Fruit fly (Drosophila melanogaster) whole organism, embryonic: ENCODE measurements around the gene CG12289.

Source experiments
- Atf6 ChIP-seq: fragments of 200-800 bp; sonication (Bioruptor generic); IDR thresholded peaks from 2 replicates; pipeline ENCODE4 v1.3.6; 2022; ENCODE audit warnings: missing biosample characterization, missing genetic modification characterization
- Bdp1 ChIP-seq: fragments of 200-800 bp; sonication (Bioruptor generic); optimal IDR thresholded peaks from 3 replicates; lab custom pipeline; 2016; ENCODE audit warnings: missing biosample characterization, missing genetic modification characterization
- CG1024 ChIP-seq: fragments of 200-800 bp; sonication (Bioruptor generic); IDR thresholded peaks from 2 replicates; pipeline ENCODE4 v1.3.6; 2022; ENCODE audit warnings: missing biosample characterization, missing genetic modification characterization
- CG10462 ChIP-seq: fragments of 200-800 bp; sonication (Bioruptor generic); optimal IDR thresholded peaks from 2 replicates; lab custom pipeline; 2016; ENCODE audit warnings: missing biosample characterization, missing genetic modification characterization
- CG10979 ChIP-seq: fragments of 200-800 bp; sonication (Bioruptor generic); optimal IDR thresholded peaks from 2 replicates; lab custom pipeline; 2018; ENCODE audit warnings: missing biosample characterization, mild to moderate bottlenecking, missing genetic modification characterization, moderate library complexity
- CG11093 ChIP-seq: fragments of 200-800 bp; sonication (Bioruptor generic); IDR thresholded peaks from 3 replicates; pipeline ENCODE4 v1.3.6; 2022; ENCODE audit warnings: missing biosample characterization, missing genetic modification characterization
- CG11247 ChIP-seq: fragments of 200-800 bp; sonication (Bioruptor generic); IDR thresholded peaks from 2 replicates; pipeline ENCODE4 v1.3.6; 2022; ENCODE audit warnings: missing biosample characterization, missing genetic modification characterization
- CG15269 ChIP-seq: fragments of 200-800 bp; sonication (Bioruptor generic); optimal IDR thresholded peaks from 2 replicates; lab custom pipeline; 2018; ENCODE audit warnings: missing biosample characterization, mild to moderate bottlenecking, missing genetic modification characterization, moderate library complexity
- CG17328 ChIP-seq: fragments of 200-800 bp; sonication (Bioruptor generic); IDR thresholded peaks from 2 replicates; pipeline ENCODE4 v1.3.6; 2022; ENCODE audit warnings: missing biosample characterization, missing genetic modification characterization
- CG17912 ChIP-seq: fragments of 200-800 bp; sonication (Bioruptor generic); optimal IDR thresholded peaks from 2 replicates; lab custom pipeline; 2018; ENCODE audit warnings: missing biosample characterization, mild to moderate bottlenecking, missing genetic modification characterization
- CG31365 ChIP-seq: fragments of 200-800 bp; sonication (Bioruptor generic); optimal IDR thresholded peaks from 2 replicates; lab custom pipeline; 2018; ENCODE audit warnings: missing biosample characterization, mild to moderate bottlenecking, missing genetic modification characterization
- CG33557 ChIP-seq: fragments of 200-800 bp; sonication (Bioruptor generic); optimal IDR thresholded peaks from 2 replicates; lab custom pipeline; 2019; ENCODE audit warnings: missing biosample characterization, mild to moderate bottlenecking, missing genetic modification characterization, moderate library complexity
- CG3407 ChIP-seq: fragments of 200-800 bp; sonication (Bioruptor generic); optimal IDR thresholded peaks from 2 replicates; lab custom pipeline; 2018; ENCODE audit warnings: missing biosample characterization, mild to moderate bottlenecking, missing genetic modification characterization
- CG3847 ChIP-seq: fragments of 200-800 bp; sonication (Bioruptor generic); IDR thresholded peaks from 2 replicates; pipeline ENCODE4 v1.3.6; 2022; ENCODE audit warnings: missing biosample characterization, missing genetic modification characterization
- CG3995 ChIP-seq: fragments of 200-800 bp; sonication (Bioruptor generic); optimal IDR thresholded peaks from 3 replicates; lab custom pipeline; 2016; ENCODE audit warnings: missing biosample characterization, missing genetic modification characterization
- CG6689 ChIP-seq: fragments of 200-800 bp; sonication (Bioruptor generic); IDR thresholded peaks from 2 replicates; pipeline ENCODE4 v1.3.6; 2022; ENCODE audit warnings: missing biosample characterization, missing genetic modification characterization
- CG6813 ChIP-seq: fragments of 200-800 bp; sonication (Bioruptor generic); optimal IDR thresholded peaks from 2 replicates; lab custom pipeline; 2017; ENCODE audit warnings: missing biosample characterization, missing genetic modification characterization, mild to moderate bottlenecking, moderate library complexity, missing genetic modification reagents
- CG7987 ChIP-seq: fragments of 200-800 bp; sonication (Bioruptor generic); optimal IDR thresholded peaks from 2 replicates; lab custom pipeline; 2018; ENCODE audit warnings: missing biosample characterization, mild to moderate bottlenecking, missing genetic modification characterization, moderate library complexity
- Camta ChIP-seq: fragments of 200-800 bp; sonication (Bioruptor generic); optimal IDR thresholded peaks from 2 replicates; lab custom pipeline; 2016; ENCODE audit warnings: missing biosample characterization, missing genetic modification characterization
- Doc3 ChIP-seq: fragments of 200-800 bp; sonication (Bioruptor generic); IDR thresholded peaks from 3 replicates; pipeline ENCODE4 v1.3.6; 2022; ENCODE audit warnings: missing biosample characterization, missing genetic modification characterization; ENCODE audit not compliant: partially characterized antibody
- Dp ChIP-seq: fragments of 200-800 bp; sonication (Bioruptor generic); optimal IDR thresholded peaks from 2 replicates; lab custom pipeline; 2018; ENCODE audit warnings: missing biosample characterization, mild to moderate bottlenecking, missing genetic modification characterization, moderate library complexity
- Ets65A ChIP-seq: fragments of 200-800 bp; sonication (Bioruptor generic); peaks from one replicate; lab custom pipeline; 2016; ENCODE audit warnings: missing biosample characterization, missing genetic modification characterization
- HmgD ChIP-seq: fragments of 200-800 bp; sonication (Bioruptor generic); optimal IDR thresholded peaks from 3 replicates; lab custom pipeline; 2016; ENCODE audit warnings: missing biosample characterization, missing genetic modification characterization
- Hr51 ChIP-seq, 2 experiments: fragments of 200-800 bp; sonication (Bioruptor generic); optimal IDR thresholded peaks; 2 replicates in 1 of 2; 3 replicates in 1 of 2; lab custom pipeline; 2016 to 2018; ENCODE audit warnings: missing biosample characterization in 2 of 2, missing genetic modification characterization in 2 of 2, mild to moderate bottlenecking in 1 of 2, moderate library complexity in 1 of 2
- Kr ChIP-seq: fragments of 200-800 bp; sonication (Bioruptor generic); optimal IDR thresholded peaks from 2 replicates; lab custom pipeline; 2017; ENCODE audit warnings: missing biosample characterization, mild to moderate bottlenecking, missing genetic modification characterization
- Lpt ChIP-seq: fragments of >200 bp; optimal IDR thresholded peaks from 2 replicates; lab custom pipeline; 2018; ENCODE audit warnings: missing biosample characterization, missing genetic modification characterization
- MTF-1 ChIP-seq: fragments of 200-800 bp; sonication (Bioruptor generic); optimal IDR thresholded peaks from 2 replicates; lab custom pipeline; 2018; ENCODE audit warnings: missing biosample characterization, mild to moderate bottlenecking, missing genetic modification characterization, borderline replicate concordance
- Med ChIP-seq: fragments of 200-800 bp; sonication (Bioruptor generic); peaks from one replicate; lab custom pipeline; 2016; ENCODE audit warnings: missing biosample characterization, missing genetic modification characterization, mild to moderate bottlenecking, inconsistent platforms, moderate library complexity
- NK7.1 ChIP-seq: fragments of 200-800 bp; sonication (Bioruptor generic); optimal IDR thresholded peaks from 3 replicates; lab custom pipeline; 2016; ENCODE audit warnings: missing biosample characterization, missing genetic modification characterization
- Neu2 ChIP-seq: fragments of 200-800 bp; sonication (Bioruptor generic); optimal IDR thresholded peaks from 3 replicates; lab custom pipeline; 2016; ENCODE audit warnings: missing biosample characterization, missing genetic modification characterization, borderline replicate concordance
- NfI ChIP-seq: fragments of 200-800 bp; sonication (Bioruptor generic); optimal IDR thresholded peaks from 3 replicates; lab custom pipeline; 2018; ENCODE audit warnings: missing biosample characterization, mild to moderate bottlenecking, missing genetic modification characterization, moderate library complexity
- Opbp ChIP-seq: fragments of 200-800 bp; sonication (Bioruptor generic); IDR thresholded peaks from 3 replicates; pipeline ENCODE4 v1.3.6; 2022; ENCODE audit warnings: missing biosample characterization, missing genetic modification characterization; ENCODE audit not compliant: partially characterized antibody
- Rx ChIP-seq: fragments of 200-800 bp; sonication (Bioruptor generic); IDR thresholded peaks from 2 replicates; pipeline ENCODE4 v1.3.6; 2022; ENCODE audit warnings: missing biosample characterization, missing genetic modification characterization
- Sox100B ChIP-seq: fragments of 200-800 bp; sonication (Bioruptor generic); optimal IDR thresholded peaks from 3 replicates; lab custom pipeline; 2018; ENCODE audit warnings: missing biosample characterization, mild to moderate bottlenecking, missing genetic modification characterization
- Sox102F ChIP-seq: fragments of 200-800 bp; sonication (Bioruptor generic); optimal IDR thresholded peaks from 2 replicates; lab custom pipeline; 2018; ENCODE audit warnings: missing biosample characterization, mild to moderate bottlenecking, missing genetic modification characterization, moderate library complexity
- Trl ChIP-seq, 3 experiments: fragments of >200 bp in 2 of 3; fragments of 200-800 bp in 1 of 3; sonication (Bioruptor generic) in 1 of 3; optimal IDR thresholded peaks; 2 replicates in 1 of 3; 3 replicates in 2 of 3; lab custom pipeline; 2016 to 2017; ENCODE audit warnings: missing biosample characterization in 1 of 3, missing genetic modification characterization in 1 of 3
- YL-1 ChIP-seq: fragments of 200-800 bp; sonication (Bioruptor generic); optimal IDR thresholded peaks from 3 replicates; lab custom pipeline; 2017; ENCODE audit warnings: missing biosample characterization, mild to moderate bottlenecking, missing genetic modification characterization
- aop ChIP-seq: fragments of 200-800 bp; sonication (Bioruptor generic); IDR thresholded peaks from 2 replicates; pipeline ENCODE4 v1.3.6; 2022; ENCODE audit warnings: missing biosample characterization, missing genetic modification characterization
- cg ChIP-seq: fragments of 200-800 bp; sonication (Bioruptor generic); optimal IDR thresholded peaks from 3 replicates; lab custom pipeline; 2019; ENCODE audit warnings: missing biosample characterization, mild to moderate bottlenecking, missing genetic modification characterization, moderate library complexity
- fu2 ChIP-seq: fragments of 200-800 bp; sonication (Bioruptor generic); optimal IDR thresholded peaks from 2 replicates; lab custom pipeline; 2016; ENCODE audit warnings: missing biosample characterization, missing genetic modification characterization
- gfzf ChIP-seq: fragments of 200-800 bp; sonication (Bioruptor generic); optimal IDR thresholded peaks from 2 replicates; lab custom pipeline; 2016; ENCODE audit warnings: missing biosample characterization, mild to moderate bottlenecking, missing genetic modification characterization, moderate library complexity
- gsb-n ChIP-seq: fragments of 200-800 bp; sonication (Bioruptor generic); optimal IDR thresholded peaks from 3 replicates; lab custom pipeline; 2018; ENCODE audit warnings: missing biosample characterization, mild to moderate bottlenecking, missing genetic modification characterization
- jing ChIP-seq: fragments of 200-800 bp; sonication (Bioruptor generic); optimal IDR thresholded peaks from 2 replicates; lab custom pipeline; 2018; ENCODE audit warnings: missing biosample characterization, mild to moderate bottlenecking, missing genetic modification characterization
- lola ChIP-seq, 3 experiments: fragments of >200 bp in 2 of 3; fragments of 200-800 bp in 1 of 3; sonication (Bioruptor generic) in 1 of 3; optimal IDR thresholded peaks; 2 replicates each; lab custom pipeline; 2017 to 2019; ENCODE audit warnings: missing biosample characterization in 3 of 3, missing genetic modification characterization in 3 of 3, mild to moderate bottlenecking in 1 of 3, moderate library complexity in 1 of 3
- pho ChIP-seq: fragments of 200-800 bp; sonication (Bioruptor generic); optimal IDR thresholded peaks from 2 replicates; lab custom pipeline; 2016; ENCODE audit warnings: missing biosample characterization, missing genetic modification characterization
- pros ChIP-seq: fragments of 200-800 bp; sonication (Bioruptor generic); optimal IDR thresholded peaks from 3 replicates; lab custom pipeline; 2019; ENCODE audit warnings: missing biosample characterization, mild to moderate bottlenecking, missing genetic modification characterization, moderate library complexity
- run ChIP-seq: fragments of 200-800 bp; sonication (Bioruptor generic); optimal IDR thresholded peaks from 3 replicates; lab custom pipeline; 2018; ENCODE audit warnings: missing biosample characterization, mild to moderate bottlenecking, missing genetic modification characterization
- vvl ChIP-seq: fragments of 200-800 bp; sonication (Bioruptor generic); IDR thresholded peaks from 2 replicates; pipeline ENCODE4 v1.3.6; 2022; ENCODE audit warnings: missing biosample characterization, missing genetic modification characterization

Gene CG12289

DNA sequence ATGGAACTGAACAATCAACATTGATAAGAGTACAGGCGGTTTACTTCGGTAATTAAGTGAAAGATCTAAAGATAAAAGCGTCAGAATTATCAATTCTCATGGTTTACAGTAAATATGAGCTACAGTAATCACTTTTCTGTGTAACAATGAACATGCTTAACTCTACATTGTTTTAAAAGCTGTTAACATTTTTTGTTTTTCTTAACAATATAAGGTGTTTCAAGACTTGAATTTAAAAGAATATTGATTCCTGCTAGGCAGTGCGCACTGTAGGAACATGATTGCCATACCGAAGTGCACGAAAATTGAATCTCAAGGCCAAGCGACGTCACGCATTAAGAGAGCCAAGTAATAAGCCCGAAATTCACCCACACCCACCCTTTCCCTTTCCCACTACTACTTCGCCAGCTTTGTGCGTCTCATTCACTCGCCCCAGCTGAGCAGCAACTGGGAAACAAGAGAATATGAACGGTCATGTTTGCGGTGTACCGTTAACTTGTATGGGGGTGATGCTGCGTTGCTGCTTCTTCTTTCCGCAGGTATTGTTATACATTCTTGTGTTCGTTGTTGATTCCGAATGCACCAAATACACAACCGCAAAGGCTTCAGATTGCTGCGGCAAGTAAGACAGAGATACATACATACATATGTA, 33.1 kb upstream of the CG12289 start (continued):
- TF ChIP-seq CG3407 (GFP tag; lab: Kevin White, UChicago) (no peak), CG31365 (tag; lab: Kevin White, UChicago) (no peak), cg (GFP tag; lab: Kevin White, UChicago) (no peak), vvl (GFP tag; lab: Robert Waterston, UW) (peak; percentile 60), Rx (peak; percentile 44; the same call in 1 of the 2 replicates), Opbp (no peak), NK7.1 (GFP tag; lab: Kevin White, UChicago) (no peak), HmgD (GFP tag; lab: Kevin White, UChicago) (no peak), Doc3 (GFP tag; lab: Robert Waterston, UW) (no peak), CG17912 (GFP tag; lab: Kevin White, UChicago) (no peak), CG7987 (no peak), Hr51 (GFP tag; optimal IDR thresholded peaks at IDR 0.05; lab: Kevin White, UChicago) (peak in 1 of 2 experiments; percentile 72), Sox100B (no peak), gsb-n (peak; percentile 37), Med (GFP tag; lab: Kevin White, UChicago) (peak; percentile 89), Camta (GFP tag; lab: Kevin White, UChicago) (peak; percentile 25), Sox102F (peak; percentile 67), CG3847 (peak; percentile 64), gfzf (GFP tag; lab: Kevin White, UChicago) (no peak), pho (peak; percentile 27), YL-1 (GFP tag; lab: Kevin White, UChicago) (no peak), CG6689 (GFP tag; lab: Robert Waterston, UW) (peak; percentile 56; the same call in 1 of the 2 replicates), CG11247 (peak; percentile 54; the same call in 1 of the 2 replicates), CG10979 (tag; lab: Kevin White, UChicago) (peak; percentile 49), CG15269 (peak; percentile 79), run (tag; lab: Kevin White, UChicago) (peak; percentile 5), Atf6 (peak; percentile 67), lola (GFP tag; optimal IDR thresholded peaks at IDR 0.05; lab: Kevin White, UChicago) (peak in 1 of 3 experiments; percentile 18), Bdp1 (GFP tag; lab: Kevin White, UChicago) (no peak), Ets65A (GFP tag; lab: Kevin White, UChicago) (no peak), CG11093 (GFP tag; lab: Robert Waterston, UW) (no peak), CG3995 (GFP tag; lab: Kevin White, UChicago) (peak; percentile 11), CG10462 (no peak), jing (GFP tag; lab: Kevin White, UChicago) (peak; percentile 28), aop (GFP tag; lab: Robert Waterston, UW) (peak; percentile 30; the same call in 1 of the 2 replicates), Kr (no peak), Lpt (GFP tag; lab: Kevin White, UChicago) (no peak), CG33557 (no peak), pros (GFP tag; lab: Kevin White, UChicago) (peak; percentile 57), Neu2 (GFP tag; lab: Kevin White, UChicago) (no peak), CG17328 (GFP tag; lab: Robert Waterston, UW) (peak; percentile 68), Trl (optimal IDR thresholded peaks at IDR 0.05; lab: Kevin White, UChicago) (no peak), Trl (GFP tag; optimal IDR thresholded peaks at IDR 0.05; lab: Kevin White, UChicago) (no peak), Dp (GFP tag; lab: Kevin White, UChicago) (no peak), MTF-1 (GFP tag; lab: Kevin White, UChicago) (no peak), CG6813 (peak; percentile 23), CG1024 (GFP tag; lab: Robert Waterston, UW) (no peak), fu2 (no peak), NfI (GFP tag; lab: Kevin White, UChicago) (peak; percentile 67)
